Worm (Caenorhabditis elegans): ENCODE results near the gene fbxa-78.
A peak's percentile ranks its signal among the peaks of the same experiment; 100 is the strongest.

fbxa-78 gene

ce11 chrIII:1228593-1228992, 29.7 kb downstream of the fbxa-78 start:
- no peak for TF ChIP-seq ztf-4 (tag; optimal IDR thresholded peaks at IDR 0.05)
- TF ChIP-seq ces-1 (GFP tag; optimal IDR thresholded peaks at IDR 0.05) = no peak
- TF ChIP-seq snu-23 (GFP tag; optimal IDR thresholded peaks at IDR 0.05) = no peak
- no peak for TF ChIP-seq nhr-90 (tag; optimal IDR thresholded peaks at IDR 0.05; ENCODE audit: poor library complexity)
- TF ChIP-seq egl-13 (tag; optimal IDR thresholded peaks at IDR 0.05) = no peak
- TF ChIP-seq nhr-77 (tag; optimal IDR thresholded peaks at IDR 0.05) = no peak
- no peak for TF ChIP-seq nhr-85 (tag)
- TF ChIP-seq elt-2 (tag; optimal IDR thresholded peaks at IDR 0.05) = no peak
- no peak for TF ChIP-seq mab-9 (GFP tag; IDR thresholded peaks at IDR 0.05)
- TF ChIP-seq fos-1 (tag; optimal IDR thresholded peaks at IDR 0.05) = no peak

- TF ChIP-seq aha-1 (tag; optimal IDR thresholded peaks at IDR 0.05) = no peak
- TF ChIP-seq unc-30 (tag; optimal IDR thresholded peaks at IDR 0.05) = no peak
- no peak for TF ChIP-seq vab-15 (tag; optimal IDR thresholded peaks at IDR 0.05)
- TF ChIP-seq nhr-71 (tag; optimal IDR thresholded peaks at IDR 0.05) = peak; percentile 0
- TF ChIP-seq mab-9 (GFP tag; IDR thresholded peaks at IDR 0.05) = no peak
- TF ChIP-seq ztf-4 (tag; optimal IDR thresholded peaks at IDR 0.05) = no peak
- TF ChIP-seq nhr-77 (tag; optimal IDR thresholded peaks at IDR 0.05) = peak; percentile 12
- TF ChIP-seq lsy-2 (tag; optimal IDR thresholded peaks at IDR 0.05) = peak in 1 of 2 experiments; percentile 18
- no peak for TF ChIP-seq pqm-1 (tag; optimal IDR thresholded peaks at IDR 0.05)
- TF ChIP-seq jun-1 (tag; optimal IDR thresholded peaks at IDR 0.05) = no peak
- no peak for TF ChIP-seq elt-3 (tag; optimal IDR thresholded peaks at IDR 0.05)
- no peak for TF ChIP-seq mep-1 (tag; optimal IDR thresholded peaks at IDR 0.05)
- TF ChIP-seq tbx-2 (tag; optimal IDR thresholded peaks at IDR 0.05) = peak; percentile 9
- TF ChIP-seq ama-1 (optimal IDR thresholded peaks at IDR 0.05) = no peak
- TF ChIP-seq Y116A8C.19 (tag; optimal IDR thresholded peaks at IDR 0.05; ENCODE audit: borderline replicate concordance) = no peak
- peak; percentile 24 for TF ChIP-seq lin-14 (GFP tag; optimal IDR thresholded peaks at IDR 0.05)
- TF ChIP-seq zag-1 (tag; optimal IDR thresholded peaks at IDR 0.05) = no peak
- no peak for TF ChIP-seq alr-1 (tag; optimal IDR thresholded peaks at IDR 0.05; ENCODE audit: borderline replicate concordance)
- no peak for TF ChIP-seq dsc-1 (tag; optimal IDR thresholded peaks at IDR 0.05)
- no peak for TF ChIP-seq elt-2 (tag; optimal IDR thresholded peaks at IDR 0.05)
- no peak for TF ChIP-seq irx-1 (tag; optimal IDR thresholded peaks at IDR 0.05)
- TF ChIP-seq unc-130 (tag; optimal IDR thresholded peaks at IDR 0.05) = no peak
- no peak for TF ChIP-seq efl-1 (optimal IDR thresholded peaks at IDR 0.05)
- peak in 1 of 2 experiments; percentile 74 for TF ChIP-seq efl-1 (GFP tag; optimal IDR thresholded peaks at IDR 0.05 in 1 of 2)
- TF ChIP-seq ceh-88 (GFP tag; IDR thresholded peaks at IDR 0.05) = no peak
- TF ChIP-seq snu-23 (GFP tag; optimal IDR thresholded peaks at IDR 0.05) = no peak
- TF ChIP-seq unc-62 (GFP tag; optimal IDR thresholded peaks at IDR 0.05) = no peak
- peak; percentile 19 for TF ChIP-seq nhr-20 (tag; optimal IDR thresholded peaks at IDR 0.05)
- no peak for TF ChIP-seq unc-86 (tag; optimal IDR thresholded peaks at IDR 0.05)
Observed at ce11 chrIII:1226256-1226655, 32.0 kb downstream of the fbxa-78 start.

ce11 chrIII:1225595-1225994, 32.7 kb downstream of the fbxa-78 start:
- peak; percentile 47 for TF ChIP-seq lin-14 (GFP tag; optimal IDR thresholded peaks at IDR 0.05)
- no peak for TF ChIP-seq efl-1 (optimal IDR thresholded peaks at IDR 0.05)
- peak in 1 of 2 experiments; percentile 42 for TF ChIP-seq efl-1 (GFP tag; optimal IDR thresholded peaks at IDR 0.05 in 1 of 2)
- TF ChIP-seq ceh-63 (GFP tag; optimal IDR thresholded peaks at IDR 0.05) = no peak
- peak; percentile 76 for TF ChIP-seq ceh-8 (GFP tag; optimal IDR thresholded peaks at IDR 0.05)

ce11 chrIII:1225116-1225515, 33.1 kb downstream of the fbxa-78 start:
- TF ChIP-seq nhr-77 (tag; optimal IDR thresholded peaks at IDR 0.05) = no peak
- TF ChIP-seq elt-2 (tag; optimal IDR thresholded peaks at IDR 0.05) = peak; percentile 69
- no peak for TF ChIP-seq tlp-1 (tag; optimal IDR thresholded peaks at IDR 0.05)
- TF ChIP-seq sptf-1 (tag; optimal IDR thresholded peaks at IDR 0.05) = no peak
- TF ChIP-seq nhr-84 (tag; optimal IDR thresholded peaks at IDR 0.05) = no peak
- no peak for TF ChIP-seq nhr-85 (tag)
- no peak for TF ChIP-seq nhr-237 (tag; optimal IDR thresholded peaks at IDR 0.05)
- no peak for TF ChIP-seq aha-1 (tag; optimal IDR thresholded peaks at IDR 0.05)
- no peak for TF ChIP-seq egl-27 (tag; optimal IDR thresholded peaks at IDR 0.05)

Data from whole organism, L1 larva.